Fruit fly (Drosophila melanogaster) whole organism, embryonic: Measurements from ENCODE around the gene CG4914.

Source experiments
- ATbp ChIP-seq: fragments of 200-800 bp; sonication (Bioruptor generic); optimal IDR thresholded peaks from 2 replicates; lab custom pipeline; 2017; ENCODE audit warnings: missing biosample characterization, mild to moderate bottlenecking, missing genetic modification characterization, missing genetic modification reagents
- CG10462 ChIP-seq: fragments of 200-800 bp; sonication (Bioruptor generic); optimal IDR thresholded peaks from 2 replicates; lab custom pipeline; 2016; ENCODE audit warnings: missing biosample characterization, missing genetic modification characterization
- CG10979 ChIP-seq: fragments of 200-800 bp; sonication (Bioruptor generic); optimal IDR thresholded peaks from 2 replicates; lab custom pipeline; 2018; ENCODE audit warnings: missing biosample characterization, mild to moderate bottlenecking, missing genetic modification characterization, moderate library complexity
- CG11398 ChIP-seq: fragments of 200-800 bp; sonication (Bioruptor generic); optimal IDR thresholded peaks from 2 replicates; lab custom pipeline; 2016; ENCODE audit warnings: missing biosample characterization, missing genetic modification characterization
- CG11504 ChIP-seq: fragments of 200-800 bp; sonication (Bioruptor generic); optimal IDR thresholded peaks from 3 replicates; lab custom pipeline; 2019; ENCODE audit warnings: missing biosample characterization, mild to moderate bottlenecking, missing genetic modification characterization, moderate library complexity
- CG11723 ChIP-seq: fragments of 200-800 bp; sonication (Bioruptor generic); optimal IDR thresholded peaks from 2 replicates; lab custom pipeline; 2017; ENCODE audit warnings: missing biosample characterization, mild to moderate bottlenecking, missing genetic modification characterization
- CG1233 ChIP-seq: fragments of 200-800 bp; sonication (Bioruptor generic); optimal IDR thresholded peaks from 4 replicates; lab custom pipeline; 2018; ENCODE audit warnings: missing biosample characterization, mild to moderate bottlenecking, missing genetic modification characterization
- CG15269 ChIP-seq: fragments of 200-800 bp; sonication (Bioruptor generic); optimal IDR thresholded peaks from 2 replicates; lab custom pipeline; 2018; ENCODE audit warnings: missing biosample characterization, mild to moderate bottlenecking, missing genetic modification characterization, moderate library complexity
- CG1529 ChIP-seq: fragments of 200-800 bp; sonication (Bioruptor generic); optimal IDR thresholded peaks from 3 replicates; lab custom pipeline; 2018; ENCODE audit warnings: missing biosample characterization, missing genetic modification characterization
- CG15514 ChIP-seq: fragments of 200-800 bp; sonication (Bioruptor generic); optimal IDR thresholded peaks from 3 replicates; lab custom pipeline; 2017; ENCODE audit warnings: missing biosample characterization, missing genetic modification characterization, mild to moderate bottlenecking, moderate library complexity, missing genetic modification reagents
- CG15696 ChIP-seq: fragments of 200-800 bp; sonication (Bioruptor generic); optimal IDR thresholded peaks from 2 replicates; lab custom pipeline; 2019; ENCODE audit warnings: missing biosample characterization, mild to moderate bottlenecking, missing genetic modification characterization, moderate library complexity
- CG1647 ChIP-seq: fragments of 200-800 bp; sonication (Bioruptor generic); optimal IDR thresholded peaks from 3 replicates; lab custom pipeline; 2016; ENCODE audit warnings: missing biosample characterization, missing genetic modification characterization
- CG1792 ChIP-seq: fragments of 200-800 bp; sonication (Bioruptor generic); optimal IDR thresholded peaks from 2 replicates; lab custom pipeline; 2016; ENCODE audit warnings: missing biosample characterization, missing genetic modification characterization
- CG30403 ChIP-seq: fragments of 200-800 bp; sonication (Bioruptor generic); optimal IDR thresholded peaks from 3 replicates; lab custom pipeline; 2016; ENCODE audit warnings: missing biosample characterization, missing genetic modification characterization
- CG3065 ChIP-seq: fragments of 200-800 bp; sonication (Bioruptor generic); optimal IDR thresholded peaks from 2 replicates; lab custom pipeline; 2016; ENCODE audit warnings: missing biosample characterization, missing genetic modification characterization
- CG3726 ChIP-seq: fragments of 200-800 bp; sonication (Bioruptor generic); IDR thresholded peaks from 3 replicates; pipeline ENCODE4, ENCODE4 v1.3.6; 2022; ENCODE audit warnings: missing biosample characterization, missing genetic modification characterization
- CG3838 ChIP-seq: fragments of 200-800 bp; sonication (Bioruptor generic); optimal IDR thresholded peaks from 3 replicates; lab custom pipeline; 2016; ENCODE audit warnings: missing biosample characterization, missing genetic modification characterization
- CG4424 ChIP-seq: fragments of 200-800 bp; sonication (Bioruptor generic); optimal IDR thresholded peaks from 3 replicates; lab custom pipeline; 2016; ENCODE audit warnings: missing biosample characterization, missing genetic modification characterization
- CG4820 ChIP-seq: fragments of 200-800 bp; sonication (Bioruptor generic); optimal IDR thresholded peaks from 3 replicates; lab custom pipeline; 2016; ENCODE audit warnings: missing biosample characterization, missing genetic modification characterization
- CG6654 ChIP-seq: fragments of 200-800 bp; sonication (Bioruptor generic); optimal IDR thresholded peaks from 2 replicates; lab custom pipeline; 2017; ENCODE audit warnings: missing biosample characterization, mild to moderate bottlenecking, missing genetic modification characterization
- CG6765 ChIP-seq: fragments of 200-800 bp; sonication (Bioruptor generic); optimal IDR thresholded peaks from 3 replicates; lab custom pipeline; 2017; ENCODE audit warnings: missing biosample characterization, mild to moderate bottlenecking, missing genetic modification characterization
- CG9797 ChIP-seq: fragments of 200-800 bp; sonication (Bioruptor generic); optimal IDR thresholded peaks from 3 replicates; lab custom pipeline; 2018; ENCODE audit warnings: missing biosample characterization, mild to moderate bottlenecking, missing genetic modification characterization
- CHES-1-like ChIP-seq: fragments of 200-800 bp; sonication (Bioruptor generic); optimal IDR thresholded peaks from 2 replicates; lab custom pipeline; 2016; ENCODE audit warnings: missing biosample characterization, missing genetic modification characterization
- Deaf1 ChIP-seq: fragments of 200-800 bp; optimal IDR thresholded peaks from 3 replicates; lab custom pipeline; 2019; ENCODE audit warnings: missing biosample characterization, mild to moderate bottlenecking, missing genetic modification characterization, moderate library complexity
- Doc2 ChIP-seq: fragments of 200-800 bp; sonication (Bioruptor generic); IDR thresholded peaks from 2 replicates; pipeline ENCODE4 v1.3.6; 2022; ENCODE audit warnings: missing biosample characterization, missing genetic modification characterization
- E2f1 ChIP-seq: fragments of 200-800 bp; sonication (Bioruptor generic); IDR thresholded peaks from 2 replicates; pipeline ENCODE4 v1.3.6; 2022; ENCODE audit warnings: missing biosample characterization, missing genetic modification characterization
- Eip74EF ChIP-seq, 2 experiments: fragments of 200-800 bp in 1 of 2; fragments of >200 bp in 1 of 2; sonication (Bioruptor generic) in 1 of 2; optimal IDR thresholded peaks; 2 replicates each; lab custom pipeline; 2017 to 2019; ENCODE audit warnings: missing biosample characterization in 2 of 2, missing genetic modification characterization in 2 of 2, mild to moderate bottlenecking in 1 of 2, moderate library complexity in 1 of 2
- H2.0 ChIP-seq: fragments of 200-800 bp; sonication (Bioruptor generic); IDR thresholded peaks from 2 replicates; pipeline ENCODE4 v1.3.6; 2022; ENCODE audit warnings: missing biosample characterization, missing genetic modification characterization
- Lim3 ChIP-seq: fragments of 200-800 bp; sonication (Bioruptor generic); IDR thresholded peaks from 2 replicates; pipeline ENCODE4 v1.3.6; 2022; ENCODE audit warnings: missing biosample characterization, missing genetic modification characterization
- Nf-YB ChIP-seq: fragments of 200-800 bp; sonication (Bioruptor generic); optimal IDR thresholded peaks from 3 replicates; lab custom pipeline; 2019; ENCODE audit warnings: missing biosample characterization, mild to moderate bottlenecking, missing genetic modification characterization, moderate library complexity
- Stat92E ChIP-seq, 3 experiments: fragments of >200 bp in 2 of 3; fragments of 200-800 bp in 1 of 3; sonication (Bioruptor generic) in 1 of 3; optimal IDR thresholded peaks; 2 replicates each; lab custom pipeline; 2017 to 2019; ENCODE audit warnings: missing biosample characterization in 3 of 3, missing genetic modification characterization in 3 of 3, mild to moderate bottlenecking in 1 of 3, moderate library complexity in 1 of 3
- ac ChIP-seq: fragments of 200-800 bp; sonication (Bioruptor generic); optimal IDR thresholded peaks from 3 replicates; lab custom pipeline; 2017; ENCODE audit warnings: missing biosample characterization, mild to moderate bottlenecking, missing genetic modification characterization
- bowl ChIP-seq: fragments of 200-800 bp; sonication (Bioruptor generic); IDR thresholded peaks from 2 replicates; pipeline ENCODE4 v1.3.6; 2022; ENCODE audit warnings: missing biosample characterization, missing genetic modification characterization
- ci ChIP-seq: fragments of 200-800 bp; sonication (Bioruptor generic); IDR thresholded peaks from 3 replicates; pipeline ENCODE4 v1.3.6; 2022; ENCODE audit warnings: missing biosample characterization, missing genetic modification characterization
- corto ChIP-seq: fragments of 200-800 bp; sonication (Bioruptor generic); optimal IDR thresholded peaks from 2 replicates; lab custom pipeline; 2016; ENCODE audit warnings: missing biosample characterization, mild to moderate bottlenecking, missing genetic modification characterization, moderate library complexity
- dm ChIP-seq: fragments of 200-800 bp; sonication (Bioruptor generic); optimal IDR thresholded peaks from 3 replicates; lab custom pipeline; 2016; ENCODE audit warnings: missing biosample characterization, missing genetic modification characterization
- eyg ChIP-seq: fragments of 200-800 bp; sonication (Bioruptor generic); optimal IDR thresholded peaks from 3 replicates; lab custom pipeline; 2016; ENCODE audit warnings: missing biosample characterization, missing genetic modification characterization
- fd3F ChIP-seq: fragments of 200-800 bp; sonication (Bioruptor generic); optimal IDR thresholded peaks from 2 replicates; lab custom pipeline; 2018; ENCODE audit warnings: missing biosample characterization, mild to moderate bottlenecking, missing genetic modification characterization, moderate library complexity
- fd64A ChIP-seq: fragments of 200-800 bp; sonication (Bioruptor generic); optimal IDR thresholded peaks from 3 replicates; lab custom pipeline; 2018; ENCODE audit warnings: missing biosample characterization, mild to moderate bottlenecking, missing genetic modification characterization
- gce ChIP-seq: fragments of 200-800 bp; sonication (Bioruptor generic); IDR thresholded peaks from 3 replicates; pipeline ENCODE4 v1.3.6; 2022; ENCODE audit warnings: missing biosample characterization, missing genetic modification characterization
- hth ChIP-seq: fragments of >200 bp; optimal IDR thresholded peaks from 2 replicates; lab custom pipeline; 2017; ENCODE audit warnings: inconsistent platforms
- klu ChIP-seq: fragments of 200-800 bp; sonication (Bioruptor generic); IDR thresholded peaks from 2 replicates; pipeline ENCODE4 v1.3.6; 2022; ENCODE audit warnings: missing biosample characterization, missing genetic modification characterization
- luna ChIP-seq: fragments of 200-800 bp; sonication (Bioruptor generic); optimal IDR thresholded peaks from 2 replicates; lab custom pipeline; 2016; ENCODE audit warnings: missing biosample characterization, missing genetic modification characterization
- nom ChIP-seq: fragments of 200-800 bp; sonication (Bioruptor generic); optimal IDR thresholded peaks from 2 replicates; lab custom pipeline; 2017; ENCODE audit warnings: missing biosample characterization, missing genetic modification characterization, mild to moderate bottlenecking, moderate library complexity, missing genetic modification reagents
- odd ChIP-seq: fragments of 200-800 bp; sonication (Bioruptor generic); optimal IDR thresholded peaks from 2 replicates; lab custom pipeline; 2017; ENCODE audit warnings: missing biosample characterization, mild to moderate bottlenecking, missing genetic modification characterization
- sc ChIP-seq, 3 experiments: fragments of >200 bp in 2 of 3; fragments of 200-800 bp in 1 of 3; sonication (Bioruptor generic) in 1 of 3; optimal IDR thresholded peaks; 2 replicates in 2 of 3; 3 replicates in 1 of 3; lab custom pipeline; 2017; ENCODE audit warnings: mild to moderate bottlenecking in 1 of 3, missing biosample characterization in 1 of 3, missing genetic modification characterization in 1 of 3, missing genetic modification reagents in 1 of 3
- tin ChIP-seq: fragments of 200-800 bp; sonication (Bioruptor generic); optimal IDR thresholded peaks from 3 replicates; lab custom pipeline; 2016; ENCODE audit warnings: missing biosample characterization, missing genetic modification characterization
- tx ChIP-seq: fragments of 200-800 bp; sonication (Bioruptor generic); optimal IDR thresholded peaks from 2 replicates; lab custom pipeline; 2016; ENCODE audit warnings: missing biosample characterization, missing genetic modification characterization
- zen ChIP-seq: fragments of 200-800 bp; sonication (Bioruptor generic); optimal IDR thresholded peaks from 3 replicates; lab custom pipeline; 2018; ENCODE audit warnings: missing biosample characterization, mild to moderate bottlenecking, missing genetic modification characterization, moderate library complexity
- zf30C ChIP-seq: fragments of 200-800 bp; sonication (Bioruptor generic); optimal IDR thresholded peaks from 3 replicates; lab custom pipeline; 2018; ENCODE audit warnings: missing biosample characterization, mild to moderate bottlenecking, missing genetic modification characterization

The CG4914 gene

DNA sequence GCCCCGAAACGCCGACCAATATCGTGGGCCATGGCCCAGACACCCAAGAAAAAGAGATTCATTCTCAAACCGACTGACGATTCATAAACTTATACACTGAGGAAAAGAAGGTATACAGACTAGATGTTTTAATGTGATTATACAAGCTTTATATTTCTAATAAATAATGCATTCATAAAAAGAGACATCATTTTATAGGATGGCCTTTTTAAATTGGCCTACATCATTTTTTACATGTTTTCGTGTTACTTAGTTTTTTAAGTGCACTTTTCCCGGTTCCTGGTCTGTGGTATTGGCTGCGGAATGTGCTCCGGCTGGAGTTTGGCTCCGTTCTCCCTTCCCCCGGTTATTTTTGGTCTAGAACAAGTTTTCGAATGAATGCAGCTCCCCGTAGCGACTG is 25.4 kb downstream of the CG4914 start (continued):
- TF ChIP-seq tx (GFP tag; lab: Kevin White, UChicago) (peak; percentile 56), Stat92E (GFP tag; optimal IDR thresholded peaks at IDR 0.05; lab: Kevin White, UChicago) (peak in 1 of 3 experiments; percentile 75), tin (GFP tag; lab: Kevin White, UChicago) (peak; percentile 78), CG10979 (tag; lab: Kevin White, UChicago) (peak; percentile 95), CG3065 (peak; percentile 41), sc (optimal IDR thresholded peaks at IDR 0.05; lab: Kevin White, UChicago) (no peak), sc (GFP tag; optimal IDR thresholded peaks at IDR 0.05; lab: Kevin White, UChicago) (peak; percentile 87), CG11398 (GFP tag; lab: Kevin White, UChicago) (peak; percentile 76), zen (tag; lab: Kevin White, UChicago) (peak; percentile 73), CG15269 (tag; lab: Kevin White, UChicago) (peak; percentile 47), corto (GFP tag; lab: Kevin White, UChicago) (peak; percentile 63), CG9797 (GFP tag; lab: Kevin White, UChicago) (no peak), CG15696 (peak; percentile 53), CG3838 (peak; percentile 25), CG1792 (peak; percentile 41), Nf-YB (peak; percentile 72), CG11504 (tag; lab: Kevin White, UChicago) (peak; percentile 76), Eip74EF (GFP tag; optimal IDR thresholded peaks at IDR 0.05; lab: Kevin White, UChicago) (peak in 1 of 2 experiments; percentile 66), fd3F (no peak), CG1647 (GFP tag; lab: Kevin White, UChicago) (peak; percentile 34), eyg (GFP tag; lab: Kevin White, UChicago) (no peak), zf30C (peak; percentile 54), fd64A (GFP tag; lab: Kevin White, UChicago) (peak; percentile 47), klu (GFP tag; lab: Robert Waterston, UW) (no peak), odd (peak; percentile 35), Doc2 (no peak), CG6654 (GFP tag; lab: Kevin White, UChicago) (peak; percentile 40), Lim3 (GFP tag; lab: Robert Waterston, UW) (no peak), CG1529 (peak; percentile 79), bowl (GFP tag; lab: Robert Waterston, UW) (no peak), CG1233 (GFP tag; lab: Kevin White, UChicago) (peak; percentile 70), luna (GFP tag; lab: Kevin White, UChicago) (no peak), ci (GFP tag; lab: Robert Waterston, UW) (peak; percentile 91), CG10462 (peak; percentile 41), CG6765 (no peak), CG15514 (GFP tag; lab: Kevin White, UChicago) (peak; percentile 15), Deaf1 (peak; percentile 50), gce (GFP tag; lab: Robert Waterston, UW) (0 out of 3 replicates have a peak, but pooled peaks have one; percentile 54), ac (GFP tag; lab: Kevin White, UChicago) (peak; percentile 22), hth (no peak), H2.0 (GFP tag; lab: Robert Waterston, UW) (peak; percentile 60), CHES-1-like (GFP tag; lab: Kevin White, UChicago) (peak; percentile 65), nom (GFP tag; lab: Kevin White, UChicago) (peak; percentile 94), CG11723 (peak; percentile 67), ATbp (GFP tag; lab: Kevin White, UChicago) (peak; percentile 64), CG30403 (GFP tag; lab: Kevin White, UChicago) (peak; percentile 76), CG4820 (GFP tag; lab: Kevin White, UChicago) (peak; percentile 79), E2f1 (GFP tag; lab: Robert Waterston, UW) (peak; percentile 67), dm (GFP tag; lab: Kevin White, UChicago) (peak; percentile 57), CG3726 (peak; percentile 41; the same call in 1 of the 3 replicates), CG4424 (GFP tag; lab: Kevin White, UChicago) (peak; percentile 86)
